Worm (Caenorhabditis elegans) whole organism, L1 larva: ENCODE data around the gene adss-1.

ENCODE experiments used
- ceh-82 ChIP-seq, 3 experiments: fragments of 150-350 bp in 1 of 3; sonication (generic microtip) in 2 of 3; optimal IDR thresholded peaks; 2 replicates each; lab custom pipeline; 2014 to 2017; ENCODE audit warnings: missing biosample characterization in 3 of 3, missing genetic modification characterization in 3 of 3
- ceh-88 ChIP-seq: fragments of 200-800 bp; sonication (Bioruptor generic); IDR thresholded peaks from 2 replicates; pipeline ENCODE4 v1.3.6; 2022; ENCODE audit warnings: missing genetic modification characterization, missing compliant biosample characterization
- efl-3 ChIP-seq: fragments of 200-800 bp; sonication (Bioruptor generic); optimal IDR thresholded peaks from 2 replicates; lab custom pipeline; 2018; ENCODE audit warnings: mild to moderate bottlenecking, missing genetic modification characterization, missing compliant biosample characterization
- egl-27 ChIP-seq, 2 experiments: fragments of 150-350 bp in 1 of 2; sonication (generic microtip); optimal IDR thresholded peaks; 3 replicates each; lab custom pipeline; 2017 to 2018; ENCODE audit warnings: missing biosample characterization in 2 of 2, missing genetic modification characterization in 2 of 2, missing genetic modification reagents in 2 of 2
- jun-1 ChIP-seq: fragments of 150-350 bp; optimal IDR thresholded peaks from 2 replicates; lab custom pipeline; 2014; ENCODE audit warnings: missing biosample characterization, missing genetic modification reagents, missing genetic modification characterization
- lin-15B ChIP-seq: fragments of 150-350 bp; sonication (generic microtip); optimal IDR thresholded peaks from 3 replicates; lab custom pipeline; 2014; ENCODE audit warnings: missing biosample characterization, missing genetic modification characterization
- nhr-11 ChIP-seq: fragments of 150-350 bp; optimal IDR thresholded peaks from 2 replicates; lab custom pipeline; 2014; ENCODE audit warnings: missing biosample characterization, missing genetic modification characterization
- nhr-28 ChIP-seq: fragments of 150-350 bp; optimal IDR thresholded peaks from 2 replicates; lab custom pipeline; 2014; ENCODE audit warnings: missing biosample characterization, missing genetic modification characterization
- snpc-4 ChIP-seq: fragments of 150-350 bp; optimal IDR thresholded peaks from 2 replicates; lab custom pipeline; 2014; ENCODE audit warnings: missing biosample characterization, missing genetic modification characterization
- sox-4 ChIP-seq: sonication (generic microtip); optimal IDR thresholded peaks from 2 replicates; lab custom pipeline; 2016; ENCODE audit warnings: missing genetic modification characterization, missing compliant biosample characterization
- unc-62 ChIP-seq: fragments of 150-350 bp; optimal IDR thresholded peaks from 2 replicates; lab custom pipeline; 2014; ENCODE audit warnings: missing biosample characterization, missing genetic modification reagents, missing genetic modification characterization
- vab-15 ChIP-seq: sonication (generic microtip); optimal IDR thresholded peaks from 2 replicates; lab custom pipeline; 2017; ENCODE audit warnings: missing genotype, mild to moderate bottlenecking, missing genetic modification characterization, missing compliant biosample characterization

- no peak for TF ChIP-seq nhr-11 (tag; lab: Kevin White, UChicago)
- TF ChIP-seq efl-3 (GFP tag; lab: Kevin White, UChicago): no peak
- no peak for TF ChIP-seq nhr-28 (tag; lab: Kevin White, UChicago)
- TF ChIP-seq lin-15B (tag; lab: Kevin White, UChicago): no peak
- TF ChIP-seq jun-1 (tag; lab: Kevin White, UChicago): no peak
- TF ChIP-seq sox-4: no peak
- TF ChIP-seq ceh-82 (tag; optimal IDR thresholded peaks at IDR 0.05; lab: Kevin White, UChicago): no peak
- TF ChIP-seq vab-15 (tag; lab: Kevin White, UChicago): no peak
- TF ChIP-seq snpc-4 (tag; lab: Kevin White, UChicago): no peak
- no peak for TF ChIP-seq unc-62 (GFP tag; lab: Kevin White, UChicago)
- no peak for TF ChIP-seq egl-27 (tag; optimal IDR thresholded peaks at IDR 0.05; lab: Kevin White, UChicago)
- no peak for TF ChIP-seq ceh-88 (GFP tag; lab: Robert Waterston, UW)
Measured at ce11 chrV:4851138-4851537, 27.9 kb upstream of the adss-1 start, which contains the start of gene nex-4.
